Worm (Caenorhabditis elegans): ENCODE results near the gene lgc-57.

DNA sequence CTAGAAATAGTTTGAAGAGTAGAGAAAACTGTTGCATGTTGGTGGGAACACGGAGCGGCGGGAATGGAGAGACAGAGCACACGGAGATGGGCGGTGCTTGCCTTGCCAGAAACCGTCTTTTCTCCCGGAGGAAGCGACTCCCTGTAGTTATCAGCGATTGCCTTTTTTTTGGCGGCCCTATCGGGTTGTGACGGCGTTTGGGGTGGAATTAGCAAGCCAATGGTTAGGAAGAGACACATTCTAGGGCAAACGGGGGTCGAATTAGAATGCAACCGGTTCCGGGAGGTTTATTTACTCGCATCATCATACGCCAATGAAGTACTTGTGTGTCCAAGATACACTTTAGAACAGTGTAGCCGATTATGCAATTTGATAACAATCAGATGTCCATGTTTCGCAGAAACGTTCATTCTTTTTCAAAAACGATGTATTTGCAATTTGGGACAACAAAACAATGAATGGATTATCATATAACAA is 37.1 kb upstream of the lgc-57 start, which contains the start of gene lact-3:
- TF ChIP-seq nhr-237 (tag; optimal IDR thresholded peaks at IDR 0.05): no peak
- TF ChIP-seq ceh-83 (GFP tag; optimal IDR thresholded peaks at IDR 0.05): no peak
- TF ChIP-seq ces-1 (GFP tag; optimal IDR thresholded peaks at IDR 0.05): no peak
- no peak for TF ChIP-seq blmp-1 (tag; optimal IDR thresholded peaks at IDR 0.05)
- no peak for TF ChIP-seq bed-3 (GFP tag; optimal IDR thresholded peaks at IDR 0.05)
- no peak for TF ChIP-seq elt-1 (tag; optimal IDR thresholded peaks at IDR 0.05; ENCODE audit: borderline replicate concordance, insufficient read depth)
- TF ChIP-seq lsy-2 (tag; optimal IDR thresholded peaks at IDR 0.05): no peak
- no peak for TF ChIP-seq nhr-76 (tag; optimal IDR thresholded peaks at IDR 0.05)
- no peak for TF ChIP-seq ztf-11 (tag; optimal IDR thresholded peaks at IDR 0.05)
- no peak for TF ChIP-seq unc-39 (tag; optimal IDR thresholded peaks at IDR 0.05)
- TF ChIP-seq sem-2 (GFP tag; optimal IDR thresholded peaks at IDR 0.05): no peak
- TF ChIP-seq nhr-12 (tag; optimal IDR thresholded peaks at IDR 0.05): no peak

Data from whole organism, mixed stage, embryonic.